Worm (Caenorhabditis elegans): ENCODE measurements around the gene srab-16.

Gene srab-16

DNA sequence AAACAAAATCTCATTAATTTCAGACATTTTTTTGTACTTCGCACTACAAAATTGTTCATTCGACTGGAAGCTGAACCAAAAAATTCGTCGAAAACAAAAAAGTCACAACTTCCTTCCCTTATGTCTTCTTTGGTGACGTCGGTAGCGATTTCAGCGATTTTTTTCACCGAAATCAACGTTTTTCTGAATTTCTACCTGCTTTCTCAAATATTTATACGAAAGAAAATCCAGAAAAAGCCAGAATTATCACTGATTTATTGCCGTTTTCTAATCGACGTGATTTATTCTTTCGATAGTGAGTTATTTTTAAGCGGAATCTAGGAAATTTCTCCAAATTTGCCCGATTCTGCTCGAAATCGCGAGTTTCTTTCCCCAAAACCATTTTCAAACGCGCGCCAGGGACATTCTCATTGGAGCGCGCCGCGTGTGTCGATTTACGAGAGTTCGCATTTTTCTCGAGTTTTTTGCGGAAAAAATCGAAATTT, 7.6 kb upstream of the srab-16 start, which contains the start of gene srbc-58 (continued):
- TF ChIP-seq K12H6.12 (tag; optimal IDR thresholded peaks at IDR 0.05) (no peak), attf-5 (GFP tag; optimal IDR thresholded peaks at IDR 0.05) (no peak), snpc-1.3 (tag; optimal IDR thresholded peaks at IDR 0.05; ENCODE audit: insufficient read depth) (no peak), lsy-27 (tag; optimal IDR thresholded peaks at IDR 0.05; ENCODE audit: borderline replicate concordance, insufficient read depth) (no peak), ekl-4 (GFP tag; IDR thresholded peaks at IDR 0.05) (peak; percentile 78), T07F8.4 (tag; optimal IDR thresholded peaks at IDR 0.05) (no peak), ceh-58 (GFP tag; IDR thresholded peaks at IDR 0.05) (0 out of 2 replicates have a peak, but pooled peaks have one; percentile 52), hlh-26 (GFP tag; conservative IDR thresholded peaks at IDR 0.05) (no peak), chd-7 (tag; optimal IDR thresholded peaks at IDR 0.05) (no peak), F57A8.1 (GFP tag; optimal IDR thresholded peaks at IDR 0.05) (no peak), nhr-120 (GFP tag; IDR thresholded peaks at IDR 0.05) (no peak), bed-2 (GFP tag; IDR thresholded peaks at IDR 0.05) (no peak), K11D2.4 (GFP tag; IDR thresholded peaks at IDR 0.05) (no peak), F55B11.4 (tag; optimal IDR thresholded peaks at IDR 0.05; ENCODE audit: borderline replicate concordance, insufficient read depth) (no peak), ceh-79 (tag; optimal IDR thresholded peaks at IDR 0.05) (peak; percentile 8), let-526 (GFP tag; IDR thresholded peaks at IDR 0.05) (no peak), bed-1 (GFP tag; IDR thresholded peaks at IDR 0.05) (no peak), zim-3 (tag; optimal IDR thresholded peaks at IDR 0.05) (no peak), unc-130 (GFP tag; optimal IDR thresholded peaks at IDR 0.05) (no peak), unc-62 (GFP tag; optimal IDR thresholded peaks at IDR 0.05) (no peak), dpff-1 (tag; optimal IDR thresholded peaks at IDR 0.05) (no peak), F52B5.7 (tag; optimal IDR thresholded peaks at IDR 0.05) (no peak), efl-1 (GFP tag; optimal IDR thresholded peaks at IDR 0.05) (peak; percentile 85), hsf-1 (GFP tag; IDR thresholded peaks at IDR 0.05) (peak; percentile 75; the same call in 1 of the 2 replicates), egrh-3 (GFP tag; IDR thresholded peaks at IDR 0.05) (no peak), egl-18 (GFP tag; IDR thresholded peaks at IDR 0.05) (no peak), B0336.3 (GFP tag; IDR thresholded peaks at IDR 0.05) (peak; percentile 83), Y67H2A.10 (GFP tag; conservative IDR thresholded peaks at IDR 0.05) (no peak), ets-4 (GFP tag; optimal IDR thresholded peaks at IDR 0.05) (no peak), ztf-3 (GFP tag; optimal IDR thresholded peaks at IDR 0.05) (no peak), C06A6.2 (GFP tag; conservative IDR thresholded peaks at IDR 0.05) (no peak), fkh-3 (tag; optimal IDR thresholded peaks at IDR 0.05) (no peak), mcd-1 (GFP tag; IDR thresholded peaks at IDR 0.05) (peak; percentile 83), xnd-1 (tag; optimal IDR thresholded peaks at IDR 0.05) (no peak), ztf-18 (tag; optimal IDR thresholded peaks at IDR 0.05) (no peak), somi-1 (GFP tag; optimal IDR thresholded peaks at IDR 0.05) (no peak), egl-44 (GFP tag; IDR thresholded peaks at IDR 0.05) (no peak), sea-2 (GFP tag; IDR thresholded peaks at IDR 0.05) (no peak), ama-1 (optimal IDR thresholded peaks at IDR 0.05) (no peak), ama-1 (GFP tag; optimal IDR thresholded peaks at IDR 0.05) (peak in 1 of 2 experiments; percentile 52), madf-10 (tag; optimal IDR thresholded peaks at IDR 0.05) (no peak), gei-17 (GFP tag; optimal IDR thresholded peaks at IDR 0.05) (no peak), athp-1 (tag; optimal IDR thresholded peaks at IDR 0.05) (no peak), Y53F4B.3 (GFP tag; IDR thresholded peaks at IDR 0.05) (no peak), F49E8.2 (tag; optimal IDR thresholded peaks at IDR 0.05; ENCODE audit: insufficient read depth) (peak; percentile 43), nfya-1 (tag; optimal IDR thresholded peaks at IDR 0.05; ENCODE audit: borderline replicate concordance, insufficient read depth) (no peak), ztf-28 (GFP tag; IDR thresholded peaks at IDR 0.05) (no peak), madf-3 (GFP tag; IDR thresholded peaks at IDR 0.05) (no peak), F57C9.4 (tag; optimal IDR thresholded peaks at IDR 0.05) (no peak), lsl-1 (GFP tag; optimal IDR thresholded peaks at IDR 0.05) (peak; percentile 27)

All from whole organism, young adult.